Worm (Caenorhabditis elegans): ENCODE results near the gene C29H12.2.

DNA sequence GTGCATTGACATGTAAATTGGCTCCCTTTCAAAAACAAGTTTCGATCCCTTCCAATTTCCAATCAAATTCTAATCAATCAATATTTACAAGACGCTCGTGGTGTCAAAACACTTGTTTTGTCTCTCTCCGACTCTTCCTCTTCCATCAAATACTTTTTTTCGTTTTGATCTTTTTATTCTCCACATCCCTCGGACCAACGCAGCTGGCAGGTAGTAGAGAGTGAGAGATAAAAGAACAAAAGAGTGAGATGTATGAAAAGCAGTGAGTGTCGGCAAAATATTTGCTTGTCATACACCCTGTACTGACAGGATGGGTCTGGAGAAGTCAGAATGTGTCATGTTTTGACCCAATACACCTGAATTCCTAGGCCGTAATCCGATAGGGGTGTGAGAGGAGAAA lies 13.1 kb downstream of the C29H12.2 start:
- TF ChIP-seq mdl-1 (tag; optimal IDR thresholded peaks at IDR 0.05) (no peak), lin-13 (GFP tag; optimal IDR thresholded peaks at IDR 0.05) (no peak), nhr-28 (tag; optimal IDR thresholded peaks at IDR 0.05) (no peak)

Measured in whole organism, L1 larva.